Worm (Caenorhabditis elegans) whole organism, late embryonic: Measurements from ENCODE around the gene T16G1.9.

Experiments used
- F13H6.1 ChIP-seq: sonication (generic microtip); optimal IDR thresholded peaks from 2 replicates; lab custom pipeline; 2016; ENCODE audit warnings: missing genetic modification characterization, missing compliant biosample characterization
- ceh-19 ChIP-seq: fragments of 200-800 bp; sonication (Bioruptor generic); optimal IDR thresholded peaks from 2 replicates; lab custom pipeline; 2018; ENCODE audit warnings: mild to moderate bottlenecking, missing genetic modification characterization, missing compliant biosample characterization
- ceh-45 ChIP-seq: fragments of 200-800 bp; sonication (Bioruptor generic); IDR thresholded peaks from 2 replicates; pipeline ENCODE4 v1.3.6; 2022; ENCODE audit warnings: missing genetic modification reagents, missing genetic modification characterization, missing compliant biosample characterization
- fkh-10 ChIP-seq: fragments of 150-350 bp; optimal IDR thresholded peaks from 2 replicates; lab custom pipeline; 2014; ENCODE audit warnings: missing biosample characterization, missing genetic modification reagents, missing genetic modification characterization
- hlh-15 ChIP-seq: sonication (generic microtip); optimal IDR thresholded peaks from 2 replicates; lab custom pipeline; 2016; ENCODE audit warnings: missing genetic modification characterization, missing compliant biosample characterization
- madf-2 ChIP-seq: sonication (generic microtip); optimal IDR thresholded peaks from 2 replicates; lab custom pipeline; 2017; ENCODE audit warnings: missing genetic modification characterization, missing compliant biosample characterization
- pag-3 ChIP-seq: sonication (generic microtip); optimal IDR thresholded peaks from 2 replicates; lab custom pipeline; 2016; ENCODE audit warnings: missing compliant biosample characterization, missing genetic modification characterization, borderline replicate concordance
- pha-4 ChIP-seq: fragments of 150-350 bp; optimal IDR thresholded peaks from 2 replicates; lab custom pipeline; 2018; ENCODE audit warnings: missing biosample characterization, missing genetic modification reagents, missing genetic modification characterization
- pqm-1 ChIP-seq: sonication (generic microtip); optimal IDR thresholded peaks from 2 replicates; lab custom pipeline; 2016; ENCODE audit warnings: missing genetic modification characterization, missing compliant biosample characterization
- ref-2 ChIP-seq: sonication (generic microtip); optimal IDR thresholded peaks from 2 replicates; lab custom pipeline; 2016; ENCODE audit warnings: missing genetic modification characterization, missing compliant biosample characterization
- rnt-1 ChIP-seq: sonication (generic microtip); optimal IDR thresholded peaks from 2 replicates; lab custom pipeline; 2016; ENCODE audit warnings: missing genetic modification characterization, missing compliant biosample characterization
- sox-4 ChIP-seq: sonication (generic microtip); optimal IDR thresholded peaks from 2 replicates; lab custom pipeline; 2017; ENCODE audit warnings: mild to moderate bottlenecking, missing genetic modification characterization, inconsistent platforms, missing compliant biosample characterization
- ttx-3 ChIP-seq: sonication (generic microtip); optimal IDR thresholded peaks from 2 replicates; lab custom pipeline; 2016; ENCODE audit warnings: missing genetic modification reagents, missing genetic modification characterization, missing compliant biosample characterization

- no peak for TF ChIP-seq hlh-15 (tag; lab: Kevin White, UChicago)
- TF ChIP-seq ceh-19 (GFP tag; lab: Kevin White, UChicago) = no peak
- TF ChIP-seq sox-4 = no peak
- TF ChIP-seq pha-4 (tag; lab: Kevin White, UChicago) = no peak
- no peak for TF ChIP-seq ttx-3 (tag; lab: Kevin White, UChicago)
- no peak for TF ChIP-seq pag-3 (tag; lab: Kevin White, UChicago)
- no peak for TF ChIP-seq fkh-10 (GFP tag; lab: Kevin White, UChicago)
- no peak for TF ChIP-seq ref-2 (tag; lab: Kevin White, UChicago)
- TF ChIP-seq ceh-45 (GFP tag; lab: Robert Waterston, UW) = no peak
- no peak for TF ChIP-seq pqm-1 (tag; lab: Kevin White, UChicago)
- no peak for TF ChIP-seq madf-2 (tag; lab: Kevin White, UChicago)
- no peak for TF ChIP-seq rnt-1 (tag; lab: Kevin White, UChicago)
- TF ChIP-seq F13H6.1 (tag; lab: Kevin White, UChicago) = no peak
Observed at ce11 chrV:12924128-12924527, 26.5 kb downstream of the T16G1.9 start, which contains the start of gene pqn-67.
